Worm (Caenorhabditis elegans) whole organism, mixed stage, embryonic: Measurements from ENCODE around the gene col-126.

Source experiments
- cnd-1 ChIP-seq: fragments of 200-800 bp; sonication (Bioruptor generic); optimal IDR thresholded peaks from 2 replicates; lab custom pipeline; 2018; ENCODE audit warnings: mild to moderate bottlenecking, missing genetic modification characterization, missing compliant biosample characterization
- elt-1 ChIP-seq: sonication (generic microtip); optimal IDR thresholded peaks from 2 replicates; lab custom pipeline; 2017; ENCODE audit warnings: missing genetic modification characterization, mild to moderate bottlenecking, missing compliant biosample characterization, antibody characterized with exemption, moderate library complexity, borderline replicate concordance; ENCODE audit not compliant: insufficient read depth
- hlh-1 ChIP-seq: fragments of 150-350 bp; optimal IDR thresholded peaks from 2 replicates; lab custom pipeline; 2014; ENCODE audit warnings: missing biosample characterization, missing genetic modification reagents, missing genetic modification characterization
- nhr-76 ChIP-seq: sonication (generic microtip); optimal IDR thresholded peaks from 2 replicates; lab custom pipeline; 2017; ENCODE audit warnings: missing biosample characterization, missing genetic modification characterization
- pha-4 ChIP-seq: fragments of 150-350 bp; optimal IDR thresholded peaks from 2 replicates; lab custom pipeline; 2018; ENCODE audit warnings: missing biosample characterization, missing genetic modification reagents, missing genetic modification characterization
- snpc-4 ChIP-seq: fragments of 150-350 bp; optimal IDR thresholded peaks from 2 replicates; lab custom pipeline; 2014; ENCODE audit warnings: missing biosample characterization, missing genetic modification characterization
- unc-120 ChIP-seq: sonication (generic microtip); optimal IDR thresholded peaks from 2 replicates; lab custom pipeline; 2017; ENCODE audit warnings: missing genetic modification characterization, missing compliant biosample characterization; ENCODE audit not compliant: poor library complexity, severe bottlenecking
- unc-39 ChIP-seq: fragments of 150-350 bp; optimal IDR thresholded peaks from 2 replicates; lab custom pipeline; 2014; ENCODE audit warnings: missing biosample characterization, missing genetic modification characterization
- unc-62 ChIP-seq: fragments of 150-350 bp; optimal IDR thresholded peaks from 2 replicates; lab custom pipeline; 2014; ENCODE audit warnings: missing biosample characterization, missing genetic modification reagents, missing genetic modification characterization

- TF ChIP-seq nhr-76 (tag; lab: Kevin White, UChicago) (no peak), unc-62 (GFP tag; lab: Kevin White, UChicago) (no peak), pha-4 (tag; lab: Kevin White, UChicago) (no peak), cnd-1 (no peak), hlh-1 (tag; lab: Kevin White, UChicago) (no peak), unc-39 (tag; lab: Kevin White, UChicago) (no peak), snpc-4 (tag; lab: Kevin White, UChicago) (no peak), unc-120 (no peak), elt-1 (no peak)
Observed at ce11 chrIV:11286112-11286511, 22.9 kb downstream of the col-126 start.
